Worm (Caenorhabditis elegans) whole organism, early embryonic: Measurements from ENCODE around the gene ssp-36.

ENCODE experiments used
- aly-1 ChIP-seq: sonication (generic microtip); optimal IDR thresholded peaks from 2 replicates; lab custom pipeline; 2016; ENCODE audit warnings: missing genetic modification characterization, missing compliant biosample characterization
- ceh-36 ChIP-seq: sonication (generic microtip); optimal IDR thresholded peaks from 2 replicates; lab custom pipeline; 2016; ENCODE audit warnings: missing genetic modification characterization, inconsistent platforms, missing compliant biosample characterization
- flt-1 ChIP-seq: fragments of 200-800 bp; sonication (Bioruptor generic); IDR thresholded peaks from 2 replicates; pipeline ENCODE4 v1.3.6; 2022; ENCODE audit warnings: missing genetic modification characterization, missing compliant biosample characterization
- hmbx-1 ChIP-seq: sonication (generic microtip); optimal IDR thresholded peaks from 2 replicates; lab custom pipeline; 2016; ENCODE audit warnings: mild to moderate bottlenecking, missing genetic modification characterization, missing compliant biosample characterization
- scrt-1 ChIP-seq: fragments of 200-800 bp; sonication (Bioruptor generic); IDR thresholded peaks from 2 replicates; pipeline ENCODE4 v1.3.6; 2022; ENCODE audit warnings: missing genetic modification characterization, missing compliant biosample characterization
- tra-4 ChIP-seq: sonication (generic microtip); optimal IDR thresholded peaks from 2 replicates; lab custom pipeline; 2017; ENCODE audit warnings: missing genetic modification characterization, missing compliant biosample characterization

DNA sequence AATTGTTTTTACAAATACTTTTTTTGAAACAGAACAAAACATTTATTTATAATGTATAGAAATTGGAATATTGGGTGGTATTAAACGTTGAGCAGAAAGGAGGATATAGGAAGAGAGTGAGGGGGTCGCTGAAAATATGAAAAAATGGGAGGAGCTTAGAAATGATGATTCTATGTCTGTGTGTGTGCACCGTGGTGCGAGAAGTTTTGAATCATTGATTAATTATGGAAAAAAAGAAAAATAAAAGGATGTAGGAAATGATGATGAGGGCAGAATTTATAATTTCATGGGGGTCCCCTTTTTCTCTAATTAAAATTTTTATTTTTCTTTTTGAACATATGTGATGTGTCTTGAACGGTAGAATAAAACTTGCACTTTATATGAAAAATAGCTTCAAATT is 18.5 kb upstream of the ssp-36 start, which contains the start of gene sre-4:
- TF ChIP-seq tra-4 (tag; lab: Kevin White, UChicago): no peak
- no peak for TF ChIP-seq hmbx-1 (tag; lab: Kevin White, UChicago)
- TF ChIP-seq flt-1: no peak
- TF ChIP-seq scrt-1 (GFP tag; lab: Robert Waterston, UW): no peak
- no peak for TF ChIP-seq ceh-36 (tag; lab: Kevin White, UChicago)
- TF ChIP-seq aly-1 (tag; lab: Kevin White, UChicago): no peak
